Worm (Caenorhabditis elegans): ENCODE results near the gene Y57E12AL.6.
A peak's percentile ranks its signal among the peaks of the same experiment; 100 is the strongest.

ce11 chrV:7084612-7085139, 24.4 kb upstream of the Y57E12AL.6 start, which contains the start of gene mys-1:
- peak; percentile 86 for TF ChIP-seq tbx-2 (tag; optimal IDR thresholded peaks at IDR 0.05)
- peak; percentile 73 for TF ChIP-seq ref-2 (tag; optimal IDR thresholded peaks at IDR 0.05)
- no peak for TF ChIP-seq ceh-19 (GFP tag; optimal IDR thresholded peaks at IDR 0.05)
- no peak for TF ChIP-seq sox-2 (GFP tag; IDR thresholded peaks at IDR 0.05)
- TF ChIP-seq lim-6 (tag; optimal IDR thresholded peaks at IDR 0.05) = peak; percentile 43
- no peak for TF ChIP-seq ceh-18 (tag; optimal IDR thresholded peaks at IDR 0.05)
- TF ChIP-seq nfya-1 (tag; optimal IDR thresholded peaks at IDR 0.05) = no peak
- no peak for TF ChIP-seq che-1 (tag; optimal IDR thresholded peaks at IDR 0.05)
- TF ChIP-seq hlh-13 (GFP tag; optimal IDR thresholded peaks at IDR 0.05) = no peak
- TF ChIP-seq zip-5 (tag; optimal IDR thresholded peaks at IDR 0.05) = peak; percentile 77
- TF ChIP-seq lin-11 (tag; optimal IDR thresholded peaks at IDR 0.05) = no peak
- TF ChIP-seq nhr-11 (tag; optimal IDR thresholded peaks at IDR 0.05) = no peak
- no peak for TF ChIP-seq hlh-30 (tag; optimal IDR thresholded peaks at IDR 0.05; ENCODE audit: insufficient read depth)
